Fruit fly (Drosophila melanogaster) whole organism, adult: ENCODE data around the gene Hip14.

Experiments used
- CG14711 ChIP-seq: fragments of 200-800 bp; sonication (Bioruptor generic); optimal IDR thresholded peaks from 2 replicates; lab custom pipeline; 2018; ENCODE audit warnings: missing biosample characterization, mild to moderate bottlenecking, missing genetic modification characterization, moderate library complexity
- CG33017 ChIP-seq: fragments of 200-800 bp; sonication (Bioruptor generic); optimal IDR thresholded peaks from 2 replicates; lab custom pipeline; 2018; ENCODE audit warnings: missing biosample characterization, mild to moderate bottlenecking, missing genetic modification characterization, moderate library complexity
- Clk ChIP-seq: fragments of 200-800 bp; sonication (Bioruptor generic); optimal IDR thresholded peaks from 2 replicates; lab custom pipeline; 2017; ENCODE audit warnings: missing biosample characterization, missing genetic modification characterization
- Hr96 ChIP-seq: fragments of 200-800 bp; sonication (Bioruptor generic); optimal IDR thresholded peaks from 2 replicates; lab custom pipeline; 2016; ENCODE audit warnings: missing biosample characterization, missing genetic modification characterization
- kay ChIP-seq: fragments of 200-800 bp; sonication (Bioruptor generic); peaks from one replicate; lab custom pipeline; 2016; ENCODE audit warnings: missing biosample characterization, missing genetic modification characterization, borderline replicate concordance
- toe ChIP-seq: fragments of 200-800 bp; sonication (Bioruptor generic); optimal IDR thresholded peaks from 2 replicates; lab custom pipeline; 2016; ENCODE audit warnings: missing biosample characterization, missing genetic modification characterization

dm6 chr3L:16025020-16025680 lies 37.1 kb downstream of the Hip14 start:
- TF ChIP-seq CG33017 (no peak), Hr96 (GFP tag; lab: Kevin White, UChicago) (no peak), kay (GFP tag; lab: Kevin White, UChicago) (no peak), Clk (GFP tag; lab: Kevin White, UChicago) (no peak), CG14711 (tag; lab: Kevin White, UChicago) (no peak), toe (GFP tag; lab: Kevin White, UChicago) (no peak)
